Worm (Caenorhabditis elegans): ENCODE data around the gene unc-45.

- TF ChIP-seq pha-4 (tag; optimal IDR thresholded peaks at IDR 0.05) (no peak), D2030.7 (GFP tag; IDR thresholded peaks at IDR 0.05) (peak; percentile 87), nfya-1 (tag; optimal IDR thresholded peaks at IDR 0.05; ENCODE audit: borderline replicate concordance, insufficient read depth) (no peak), somi-1 (GFP tag; optimal IDR thresholded peaks at IDR 0.05) (peak; percentile 85), snpc-4 (GFP tag; optimal IDR thresholded peaks at IDR 0.05) (peak; percentile 74), snpc-4 (tag; optimal IDR thresholded peaks at IDR 0.05) (peak; percentile 43 to 88 (median 60)), bed-2 (GFP tag; IDR thresholded peaks at IDR 0.05) (no peak), unc-62 (GFP tag; optimal IDR thresholded peaks at IDR 0.05) (no peak), attf-5 (GFP tag; optimal IDR thresholded peaks at IDR 0.05) (peak; percentile 75), lin-35 (GFP tag; optimal IDR thresholded peaks at IDR 0.05) (peak in 1 of 3 experiments; percentile 80), F55B11.4 (tag; optimal IDR thresholded peaks at IDR 0.05; ENCODE audit: borderline replicate concordance, insufficient read depth) (no peak), pbrm-1 (GFP tag; IDR thresholded peaks at IDR 0.05) (peak; percentile 69), F39B2.1 (GFP tag; IDR thresholded peaks at IDR 0.05) (no peak)
Observed at ce11 chrIII:502583-502982, 11.2 kb downstream of the unc-45 start.
